Worm (Caenorhabditis elegans) whole organism, L1 larva: ENCODE measurements around the gene enu-3.2.

ENCODE experiments used
- aly-2 ChIP-seq: fragments of 150-350 bp; optimal IDR thresholded peaks from 2 replicates; lab custom pipeline; 2014; ENCODE audit warnings: missing biosample characterization, missing genetic modification characterization
- ceh-82 ChIP-seq, 3 experiments: fragments of 150-350 bp in 1 of 3; sonication (generic microtip) in 2 of 3; optimal IDR thresholded peaks; 2 replicates each; lab custom pipeline; 2014 to 2017; ENCODE audit warnings: missing biosample characterization in 3 of 3, missing genetic modification characterization in 3 of 3
- egl-13 ChIP-seq: sonication (generic microtip); optimal IDR thresholded peaks from 2 replicates; lab custom pipeline; 2016; ENCODE audit warnings: missing genotype, missing genetic modification reagents, missing genetic modification characterization, missing compliant biosample characterization
- elt-2 ChIP-seq: sonication (generic microtip); optimal IDR thresholded peaks from 2 replicates; lab custom pipeline; 2016; ENCODE audit warnings: missing genetic modification characterization, mild to moderate bottlenecking, inconsistent platforms, missing compliant biosample characterization, missing genetic modification reagents
- elt-3 ChIP-seq, 6 experiments: fragments of 150-350 bp in 1 of 6; sonication (generic microtip); optimal IDR thresholded peaks; 2 replicates each; lab custom pipeline; 2017 to 2018; ENCODE audit warnings: missing biosample characterization in 6 of 6, missing genetic modification characterization in 6 of 6, inconsistent platforms in 1 of 6
- unc-86 ChIP-seq: sonication (generic microtip); optimal IDR thresholded peaks from 2 replicates; lab custom pipeline; 2016; ENCODE audit warnings: missing genetic modification characterization, missing compliant biosample characterization
- vab-15 ChIP-seq: sonication (generic microtip); optimal IDR thresholded peaks from 2 replicates; lab custom pipeline; 2017; ENCODE audit warnings: missing genotype, mild to moderate bottlenecking, missing genetic modification characterization, missing compliant biosample characterization
- zag-1 ChIP-seq: fragments of 150-350 bp; optimal IDR thresholded peaks from 2 replicates; lab custom pipeline; 2014; ENCODE audit warnings: missing biosample characterization, missing genetic modification characterization

DNA sequence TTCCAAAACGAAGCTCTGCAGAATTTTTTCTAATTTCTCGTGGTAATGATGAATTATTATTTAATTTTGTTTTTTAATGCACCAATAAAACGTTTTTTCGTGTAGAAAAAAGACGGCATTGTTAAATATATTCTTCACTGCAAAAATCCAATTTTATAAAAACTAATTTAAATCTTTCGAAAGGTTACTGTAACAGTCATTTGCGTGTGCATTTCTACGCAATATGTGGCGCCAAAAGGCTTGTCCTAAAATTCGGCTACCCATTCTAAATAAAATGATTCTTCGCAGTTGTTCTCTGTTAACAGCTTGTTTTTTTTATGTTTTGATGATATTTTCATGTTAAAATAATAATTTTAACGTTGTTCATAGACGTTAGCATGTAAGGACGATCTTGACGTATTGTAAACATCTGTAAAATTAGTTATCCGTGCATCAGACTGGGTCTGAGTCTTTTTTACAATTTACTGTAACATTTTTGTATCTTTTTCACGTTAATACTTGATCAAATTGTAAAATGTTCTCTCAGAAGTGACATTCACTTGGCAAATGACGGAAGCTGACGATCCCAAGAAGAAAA lies 7.6 kb upstream of the enu-3.2 start, which contains the start of gene mip-1:
- TF ChIP-seq elt-2 (tag; lab: Kevin White, UChicago) (no peak), elt-3 (tag; optimal IDR thresholded peaks at IDR 0.05; lab: Kevin White, UChicago) (no peak), aly-2 (tag; lab: Kevin White, UChicago) (no peak), ceh-82 (tag; optimal IDR thresholded peaks at IDR 0.05; lab: Kevin White, UChicago) (no peak), vab-15 (no peak), zag-1 (tag; lab: Kevin White, UChicago) (no peak), egl-13 (no peak), unc-86 (tag; lab: Kevin White, UChicago) (no peak)
